Worm (Caenorhabditis elegans) whole organism, L1 larva: ENCODE data around the gene R186.3.
A peak's percentile ranks its signal among the peaks of the same experiment; 100 is the strongest.

Experiments
- blmp-1 ChIP-seq: fragments of 150-350 bp; optimal IDR thresholded peaks from 2 replicates; lab custom pipeline; 2014; ENCODE audit warnings: missing biosample characterization, missing genetic modification characterization
- ceh-82 ChIP-seq, 3 experiments: fragments of 150-350 bp in 1 of 3; sonication (generic microtip) in 2 of 3; optimal IDR thresholded peaks; 2 replicates each; lab custom pipeline; 2014 to 2017; ENCODE audit warnings: missing biosample characterization in 3 of 3, missing genetic modification characterization in 3 of 3
- elt-3 ChIP-seq, 6 experiments: fragments of 150-350 bp in 1 of 6; sonication (generic microtip); optimal IDR thresholded peaks; 2 replicates each; lab custom pipeline; 2017 to 2018; ENCODE audit warnings: missing biosample characterization in 6 of 6, missing genetic modification characterization in 6 of 6, inconsistent platforms in 1 of 6
- hlh-4 ChIP-seq: sonication (generic microtip); optimal IDR thresholded peaks from 2 replicates; lab custom pipeline; 2016; ENCODE audit warnings: mild to moderate bottlenecking, missing genetic modification characterization, missing compliant biosample characterization
- lin-14 ChIP-seq: fragments of 200-800 bp; sonication (Bioruptor generic); optimal IDR thresholded peaks from 2 replicates; lab custom pipeline; 2018; ENCODE audit warnings: mild to moderate bottlenecking, missing genetic modification characterization, moderate library complexity, missing compliant biosample characterization
- lsy-2 ChIP-seq, 2 experiments: fragments of 150-350 bp; optimal IDR thresholded peaks; 2 replicates each; lab custom pipeline; 2014; ENCODE audit warnings: missing biosample characterization in 2 of 2, missing genetic modification characterization in 2 of 2
- nhr-11 ChIP-seq: fragments of 150-350 bp; optimal IDR thresholded peaks from 2 replicates; lab custom pipeline; 2014; ENCODE audit warnings: missing biosample characterization, missing genetic modification characterization
- nhr-90 ChIP-seq: sonication (generic microtip); optimal IDR thresholded peaks from 2 replicates; lab custom pipeline; 2016; ENCODE audit warnings: mild to moderate bottlenecking, missing genetic modification characterization, missing compliant biosample characterization; ENCODE audit not compliant: poor library complexity
- unc-86 ChIP-seq: sonication (generic microtip); optimal IDR thresholded peaks from 2 replicates; lab custom pipeline; 2016; ENCODE audit warnings: missing genetic modification characterization, missing compliant biosample characterization

ce11 chrV:13003378-13003777, 36.4 kb upstream of the R186.3 start:
- TF ChIP-seq elt-3 (tag; optimal IDR thresholded peaks at IDR 0.05; lab: Kevin White, UChicago) (peak in 4 of 6 experiments; percentile 23 to 47 (median 44)), unc-86 (peak; percentile 1), lsy-2 (tag; optimal IDR thresholded peaks at IDR 0.05; lab: Kevin White, UChicago) (peak; percentile 47 to 70), nhr-90 (tag; lab: Kevin White, UChicago) (peak; percentile 55), ceh-82 (tag; optimal IDR thresholded peaks at IDR 0.05; lab: Kevin White, UChicago) (peak; percentile 20 to 58 (median 54)), nhr-11 (no peak), lin-14 (peak; percentile 69), hlh-4 (tag; lab: Kevin White, UChicago) (no peak), blmp-1 (tag; lab: Kevin White, UChicago) (peak; percentile 18)
